Fruit fly (Drosophila melanogaster) whole organism, embryonic: Measurements from ENCODE around the gene CG11723.

Source experiments
- Atf6 ChIP-seq: fragments of 200-800 bp; sonication (Bioruptor generic); IDR thresholded peaks from 2 replicates; pipeline ENCODE4 v1.3.6; 2022; ENCODE audit warnings: missing biosample characterization, missing genetic modification characterization
- BEAF-32 ChIP-seq: fragments of 200-800 bp; sonication (Bioruptor generic); optimal IDR thresholded peaks from 3 replicates; lab custom pipeline; 2017; ENCODE audit warnings: missing biosample characterization, missing genetic modification characterization, mild to moderate bottlenecking, moderate library complexity, missing genetic modification reagents
- CG1024 ChIP-seq: fragments of 200-800 bp; sonication (Bioruptor generic); IDR thresholded peaks from 2 replicates; pipeline ENCODE4 v1.3.6; 2022; ENCODE audit warnings: missing biosample characterization, missing genetic modification characterization
- CG10321 ChIP-seq: fragments of 200-800 bp; sonication (Bioruptor generic); IDR thresholded peaks from 2 replicates; pipeline ENCODE4 v1.3.6; 2022; ENCODE audit warnings: missing biosample characterization, missing genetic modification characterization
- CG10543 ChIP-seq: fragments of 200-800 bp; sonication (Bioruptor generic); optimal IDR thresholded peaks from 3 replicates; lab custom pipeline; 2017; ENCODE audit warnings: missing biosample characterization, mild to moderate bottlenecking, missing genetic modification characterization, moderate library complexity
- CG14014 ChIP-seq: fragments of 200-800 bp; sonication (Bioruptor generic); IDR thresholded peaks from 2 replicates; pipeline ENCODE4 v1.3.6; 2022; ENCODE audit warnings: missing biosample characterization, missing genetic modification characterization
- CG15073 ChIP-seq: fragments of 200-800 bp; sonication (Bioruptor generic); optimal IDR thresholded peaks from 2 replicates; lab custom pipeline; 2016; ENCODE audit warnings: missing biosample characterization, missing genetic modification characterization
- CG15514 ChIP-seq: fragments of 200-800 bp; sonication (Bioruptor generic); optimal IDR thresholded peaks from 3 replicates; lab custom pipeline; 2017; ENCODE audit warnings: missing biosample characterization, missing genetic modification characterization, mild to moderate bottlenecking, moderate library complexity, missing genetic modification reagents
- CG15601 ChIP-seq: fragments of 200-800 bp; sonication (Bioruptor generic); optimal IDR thresholded peaks from 3 replicates; lab custom pipeline; 2019; ENCODE audit warnings: missing biosample characterization, mild to moderate bottlenecking, missing genetic modification characterization, moderate library complexity
- CG17612 ChIP-seq: fragments of 200-800 bp; sonication (Bioruptor generic); IDR thresholded peaks from 2 replicates; pipeline ENCODE4 v1.3.6; 2022; ENCODE audit warnings: missing biosample characterization, missing genetic modification characterization
- CG32772 ChIP-seq: fragments of 200-800 bp; sonication (Bioruptor generic); IDR thresholded peaks from 2 replicates; pipeline ENCODE4 v1.3.6; 2022; ENCODE audit warnings: missing biosample characterization, missing genetic modification characterization
- CG3281 ChIP-seq: fragments of 200-800 bp; sonication (Bioruptor generic); optimal IDR thresholded peaks from 3 replicates; lab custom pipeline; 2017; ENCODE audit warnings: missing biosample characterization, mild to moderate bottlenecking, missing genetic modification characterization
- CG5245 ChIP-seq: fragments of 200-800 bp; sonication (Bioruptor generic); optimal IDR thresholded peaks from 3 replicates; lab custom pipeline; 2016; ENCODE audit warnings: missing biosample characterization, missing genetic modification characterization
- CG7271 ChIP-seq: fragments of 200-800 bp; sonication (Bioruptor generic); optimal IDR thresholded peaks from 2 replicates; lab custom pipeline; 2018; ENCODE audit warnings: missing biosample characterization, mild to moderate bottlenecking, missing genetic modification characterization, moderate library complexity
- CG8765 ChIP-seq: fragments of 200-800 bp; sonication (Bioruptor generic); IDR thresholded peaks from 2 replicates; pipeline ENCODE4 v1.3.6; 2022; ENCODE audit warnings: missing biosample characterization, missing genetic modification characterization
- CG8944 ChIP-seq: fragments of 200-800 bp; sonication (Bioruptor generic); optimal IDR thresholded peaks from 3 replicates; lab custom pipeline; 2016; ENCODE audit warnings: missing biosample characterization, missing genetic modification characterization
- CG9932 ChIP-seq: fragments of 200-800 bp; sonication (Bioruptor generic); IDR thresholded peaks from 2 replicates; pipeline ENCODE4 v1.3.6; 2022; ENCODE audit warnings: missing biosample characterization, missing genetic modification characterization
- CHES-1-like ChIP-seq: fragments of 200-800 bp; sonication (Bioruptor generic); optimal IDR thresholded peaks from 2 replicates; lab custom pipeline; 2016; ENCODE audit warnings: missing biosample characterization, missing genetic modification characterization
- E2f1 ChIP-seq: fragments of 200-800 bp; sonication (Bioruptor generic); IDR thresholded peaks from 2 replicates; pipeline ENCODE4 v1.3.6; 2022; ENCODE audit warnings: missing biosample characterization, missing genetic modification characterization
- H2.0 ChIP-seq: fragments of 200-800 bp; sonication (Bioruptor generic); IDR thresholded peaks from 2 replicates; pipeline ENCODE4 v1.3.6; 2022; ENCODE audit warnings: missing biosample characterization, missing genetic modification characterization
- HLH4C ChIP-seq: fragments of 200-800 bp; sonication (Bioruptor generic); IDR thresholded peaks from 3 replicates; pipeline ENCODE4 v1.3.6; 2022; ENCODE audit warnings: missing biosample characterization, missing genetic modification characterization; ENCODE audit not compliant: partially characterized antibody
- HmgZ ChIP-seq: fragments of 200-800 bp; sonication (Bioruptor generic); optimal IDR thresholded peaks from 2 replicates; lab custom pipeline; 2018; ENCODE audit warnings: missing biosample characterization, mild to moderate bottlenecking, missing genetic modification characterization
- Hmx ChIP-seq: fragments of 200-800 bp; sonication (Bioruptor generic); optimal IDR thresholded peaks from 2 replicates; lab custom pipeline; 2016; ENCODE audit warnings: missing biosample characterization, missing genetic modification characterization
- Hr39 ChIP-seq: fragments of >200 bp; optimal IDR thresholded peaks from 2 replicates; lab custom pipeline; 2017
- Med ChIP-seq: fragments of 200-800 bp; sonication (Bioruptor generic); peaks from one replicate; lab custom pipeline; 2016; ENCODE audit warnings: missing biosample characterization, missing genetic modification characterization, mild to moderate bottlenecking, inconsistent platforms, moderate library complexity
- Neu2 ChIP-seq: fragments of 200-800 bp; sonication (Bioruptor generic); optimal IDR thresholded peaks from 3 replicates; lab custom pipeline; 2016; ENCODE audit warnings: missing biosample characterization, missing genetic modification characterization, borderline replicate concordance
- PHDP ChIP-seq: fragments of 200-800 bp; sonication (Bioruptor generic); optimal IDR thresholded peaks from 3 replicates; lab custom pipeline; 2018; ENCODE audit warnings: missing biosample characterization, mild to moderate bottlenecking, missing genetic modification characterization, moderate library complexity
- Ravus ChIP-seq: fragments of 200-800 bp; sonication (Bioruptor generic); IDR thresholded peaks from 2 replicates; pipeline ENCODE4 v1.3.6; 2022; ENCODE audit warnings: missing biosample characterization, missing genetic modification characterization
- ac ChIP-seq: fragments of 200-800 bp; sonication (Bioruptor generic); optimal IDR thresholded peaks from 3 replicates; lab custom pipeline; 2017; ENCODE audit warnings: missing biosample characterization, mild to moderate bottlenecking, missing genetic modification characterization
- al ChIP-seq: fragments of 200-800 bp; sonication (Bioruptor generic); IDR thresholded peaks from 2 replicates; pipeline ENCODE4 v1.3.6; 2022; ENCODE audit warnings: missing biosample characterization, missing genetic modification characterization
- br ChIP-seq: fragments of >200 bp; optimal IDR thresholded peaks from 2 replicates; lab custom pipeline; 2017
- cato ChIP-seq: fragments of 200-800 bp; sonication (Bioruptor generic); optimal IDR thresholded peaks from 2 replicates; lab custom pipeline; 2016; ENCODE audit warnings: missing biosample characterization, missing genetic modification characterization, borderline replicate concordance
- crc ChIP-seq: fragments of 200-800 bp; sonication (Bioruptor generic); optimal IDR thresholded peaks from 2 replicates; lab custom pipeline; 2016; ENCODE audit warnings: missing biosample characterization, missing genetic modification characterization
- dimm ChIP-seq: fragments of 200-800 bp; sonication (Bioruptor generic); IDR thresholded peaks from 2 replicates; pipeline ENCODE4 v1.3.6; 2022; ENCODE audit warnings: missing biosample characterization, missing genetic modification characterization
- dpn ChIP-seq, 2 experiments: fragments of 200-800 bp; sonication (Bioruptor generic); optimal IDR thresholded peaks; 3 replicates each; lab custom pipeline; 2016; ENCODE audit warnings: missing biosample characterization in 2 of 2, missing genetic modification characterization in 2 of 2
- en ChIP-seq: fragments of 200-800 bp; sonication (Bioruptor generic); optimal IDR thresholded peaks from 2 replicates; lab custom pipeline; 2016; ENCODE audit warnings: missing biosample characterization, missing genetic modification characterization
- eyg ChIP-seq: fragments of 200-800 bp; sonication (Bioruptor generic); optimal IDR thresholded peaks from 3 replicates; lab custom pipeline; 2016; ENCODE audit warnings: missing biosample characterization, missing genetic modification characterization
- ham ChIP-seq: fragments of 200-800 bp; sonication (Bioruptor generic); IDR thresholded peaks from 2 replicates; pipeline ENCODE4 v1.3.6; 2022; ENCODE audit warnings: missing biosample characterization, missing genetic modification characterization
- jumu ChIP-seq: fragments of 200-800 bp; sonication (Bioruptor generic); optimal IDR thresholded peaks from 3 replicates; lab custom pipeline; 2016; ENCODE audit warnings: missing biosample characterization, missing genetic modification characterization
- ken ChIP-seq: fragments of 200-800 bp; sonication (Bioruptor generic); IDR thresholded peaks from 3 replicates; pipeline ENCODE4 v1.3.6; 2022; ENCODE audit warnings: missing biosample characterization, missing genetic modification characterization
- mirr ChIP-seq: fragments of 200-800 bp; sonication (Bioruptor generic); optimal IDR thresholded peaks from 3 replicates; lab custom pipeline; 2018; ENCODE audit warnings: missing biosample characterization, mild to moderate bottlenecking, missing genetic modification characterization
- odd ChIP-seq: fragments of 200-800 bp; sonication (Bioruptor generic); optimal IDR thresholded peaks from 2 replicates; lab custom pipeline; 2017; ENCODE audit warnings: missing biosample characterization, mild to moderate bottlenecking, missing genetic modification characterization
- otp ChIP-seq: fragments of 200-800 bp; sonication (Bioruptor generic); IDR thresholded peaks from 3 replicates; pipeline ENCODE4, ENCODE4 v1.3.6; 2022; ENCODE audit warnings: missing biosample characterization, missing genetic modification characterization
- peb ChIP-seq: fragments of 200-800 bp; sonication (Bioruptor generic); IDR thresholded peaks from 2 replicates; pipeline ENCODE4 v1.3.6; 2022; ENCODE audit warnings: missing biosample characterization, missing genetic modification characterization
- repo ChIP-seq: fragments of 200-800 bp; sonication (Bioruptor generic); optimal IDR thresholded peaks from 2 replicates; lab custom pipeline; 2016; ENCODE audit warnings: missing biosample characterization, missing genetic modification characterization
- ro ChIP-seq: fragments of 200-800 bp; sonication (Bioruptor generic); IDR thresholded peaks from 2 replicates; pipeline ENCODE4 v1.3.6; 2022; ENCODE audit warnings: missing biosample characterization, missing genetic modification characterization
- shn ChIP-seq: fragments of 200-800 bp; sonication (Bioruptor generic); optimal IDR thresholded peaks from 3 replicates; lab custom pipeline; 2016; ENCODE audit warnings: missing biosample characterization, missing genetic modification characterization
- sima ChIP-seq: fragments of 200-800 bp; sonication (Bioruptor generic); optimal IDR thresholded peaks from 2 replicates; lab custom pipeline; 2016; ENCODE audit warnings: missing biosample characterization, missing genetic modification characterization
- slbo ChIP-seq: fragments of 200-800 bp; sonication (Bioruptor generic); IDR thresholded peaks from 2 replicates; pipeline ENCODE4 v1.3.6; 2022; ENCODE audit warnings: missing biosample characterization, missing genetic modification characterization
- sqz ChIP-seq: fragments of 200-800 bp; sonication (Bioruptor generic); optimal IDR thresholded peaks from 3 replicates; lab custom pipeline; 2018; ENCODE audit warnings: missing biosample characterization, mild to moderate bottlenecking, missing genetic modification characterization

Gene CG11723

dm6 chr2L:2144725-2145656, 2.1 kb downstream of the CG11723 start, which contains the start of gene tho2 (continued):
- TF ChIP-seq CG32772 (GFP tag; lab: Robert Waterston, UW) (0 out of 2 replicates have a peak, but pooled peaks have one; percentile 16), CHES-1-like (GFP tag; lab: Kevin White, UChicago) (no peak), HLH4C (GFP tag; lab: Robert Waterston, UW) (0 out of 3 replicates have a peak, but pooled peaks have one; percentile 17), Neu2 (GFP tag; lab: Kevin White, UChicago) (no peak), Atf6 (GFP tag; lab: Robert Waterston, UW) (0 out of 2 replicates have a peak, but pooled peaks have one; percentile 27), Hr39 (no peak), slbo (GFP tag; lab: Robert Waterston, UW) (no peak), CG14014 (no peak), dpn (GFP tag; optimal IDR thresholded peaks at IDR 0.05; lab: Kevin White, UChicago) (no peak)

- TF ChIP-seq mirr (GFP tag; lab: Kevin White, UChicago) (peak; percentile 32), CG9932 (GFP tag; lab: Robert Waterston, UW) (peak; percentile 23; the same call in 1 of the 2 replicates), CG3281 (GFP tag; lab: Kevin White, UChicago) (peak; percentile 49), CG8944 (GFP tag; lab: Kevin White, UChicago) (no peak), sima (GFP tag; lab: Kevin White, UChicago) (no peak), ham (GFP tag; lab: Robert Waterston, UW) (no peak), CG5245 (GFP tag; lab: Kevin White, UChicago) (no peak), en (no peak), CG7271 (no peak), CG17612 (GFP tag; lab: Robert Waterston, UW) (no peak), ken (no peak), CG15073 (GFP tag; lab: Kevin White, UChicago) (no peak), PHDP (tag; lab: Kevin White, UChicago) (no peak), CG10321 (GFP tag; lab: Robert Waterston, UW) (no peak), CG8765 (no peak), Med (GFP tag; lab: Kevin White, UChicago) (peak; percentile 84), ac (GFP tag; lab: Kevin White, UChicago) (no peak), jumu (GFP tag; lab: Kevin White, UChicago) (no peak), repo (GFP tag; lab: Kevin White, UChicago) (no peak), dimm (GFP tag; lab: Robert Waterston, UW) (no peak), al (GFP tag; lab: Robert Waterston, UW) (no peak), CG15601 (tag; lab: Kevin White, UChicago) (no peak), Hmx (GFP tag; lab: Kevin White, UChicago) (no peak), ro (no peak), CG15514 (peak; percentile 15), crc (GFP tag; lab: Kevin White, UChicago) (no peak), CG1024 (GFP tag; lab: Robert Waterston, UW) (no peak), BEAF-32 (no peak), peb (GFP tag; lab: Robert Waterston, UW) (no peak), HmgZ (tag; lab: Kevin White, UChicago) (peak; percentile 30), E2f1 (no peak), sqz (GFP tag; lab: Kevin White, UChicago) (no peak), cato (no peak), otp (GFP tag; lab: Robert Waterston, UW) (no peak), H2.0 (GFP tag; lab: Robert Waterston, UW) (no peak), br (no peak), CHES-1-like (GFP tag; lab: Kevin White, UChicago) (no peak), eyg (GFP tag; lab: Kevin White, UChicago) (no peak), Ravus (GFP tag; lab: Robert Waterston, UW) (no peak), odd (GFP tag; lab: Kevin White, UChicago) (no peak), CG10543 (no peak), shn (GFP tag; lab: Kevin White, UChicago) (no peak)
Measured at dm6 chr2L:2133009-2133408, 14.1 kb downstream of the CG11723 start.
